Fruit fly (Drosophila melanogaster) whole organism, prepupa: Measurements from ENCODE around the gene yrt.
A peak's percentile ranks its signal among the peaks of the same experiment; 100 is the strongest.

Source experiments
- CG10631 ChIP-seq: fragments of 200-800 bp; sonication (Bioruptor generic); optimal IDR thresholded peaks from 2 replicates; lab custom pipeline; 2016; ENCODE audit warnings: missing biosample characterization, missing genetic modification characterization
- CG32006 ChIP-seq: fragments of 200-800 bp; sonication (Bioruptor generic); optimal IDR thresholded peaks from 3 replicates; lab custom pipeline; 2017; ENCODE audit warnings: missing biosample characterization, mild to moderate bottlenecking, missing genetic modification characterization
- CG34406 ChIP-seq: fragments of 200-800 bp; sonication (Bioruptor generic); optimal IDR thresholded peaks from 3 replicates; lab custom pipeline; 2016; ENCODE audit warnings: missing biosample characterization, missing genetic modification characterization
- CG4318 ChIP-seq: fragments of 200-800 bp; sonication (Bioruptor generic); optimal IDR thresholded peaks from 3 replicates; lab custom pipeline; 2017; ENCODE audit warnings: missing biosample characterization, mild to moderate bottlenecking, missing genetic modification characterization
- CG6276 ChIP-seq: fragments of 200-800 bp; sonication (Bioruptor generic); optimal IDR thresholded peaks from 2 replicates; lab custom pipeline; 2017; ENCODE audit warnings: missing biosample characterization, mild to moderate bottlenecking, missing genetic modification characterization
- CG6854 ChIP-seq: fragments of 200-800 bp; sonication (Bioruptor generic); optimal IDR thresholded peaks from 2 replicates; lab custom pipeline; 2017; ENCODE audit warnings: missing biosample characterization, mild to moderate bottlenecking, missing genetic modification characterization
- CG8319 ChIP-seq: fragments of 200-800 bp; sonication (Bioruptor generic); optimal IDR thresholded peaks from 3 replicates; lab custom pipeline; 2016; ENCODE audit warnings: missing biosample characterization, missing genetic modification characterization
- Gug ChIP-seq: fragments of 200-800 bp; sonication (Bioruptor generic); IDR thresholded peaks from 2 replicates; pipeline ENCODE4 v1.3.6; 2022; ENCODE audit warnings: missing biosample characterization, missing genetic modification characterization
- Hr4 ChIP-seq: fragments of 200-800 bp; sonication (Bioruptor generic); optimal IDR thresholded peaks from 3 replicates; lab custom pipeline; 2016; ENCODE audit warnings: missing biosample characterization, missing genetic modification characterization
- Smox ChIP-seq: fragments of 200-800 bp; sonication (Bioruptor generic); optimal IDR thresholded peaks from 3 replicates; lab custom pipeline; 2016; ENCODE audit warnings: missing biosample characterization, missing genetic modification characterization
- Sox14 ChIP-seq: fragments of 200-800 bp; sonication (Bioruptor generic); optimal IDR thresholded peaks from 3 replicates; lab custom pipeline; 2016; ENCODE audit warnings: missing biosample characterization, missing genetic modification characterization
- fd59A ChIP-seq: fragments of 200-800 bp; sonication (Bioruptor generic); optimal IDR thresholded peaks from 2 replicates; lab custom pipeline; 2017; ENCODE audit warnings: missing biosample characterization, mild to moderate bottlenecking, missing genetic modification characterization, missing genetic modification reagents
- svp ChIP-seq: fragments of 200-800 bp; sonication (Bioruptor generic); peaks from one replicate; lab custom pipeline; 2016; ENCODE audit warnings: missing biosample characterization, missing genetic modification characterization

yrt gene

dm6 chr3R:13381744-13382435 is 52.9 kb downstream of the yrt start, which contains the start of the genes mRpS21 and Droj2 (continued):
- no peak for TF ChIP-seq CG32006 (GFP tag; lab: Kevin White, UChicago)
- TF ChIP-seq CG10631 (GFP tag; lab: Kevin White, UChicago), result no peak
- no peak for TF ChIP-seq CG34406 (GFP tag; lab: Kevin White, UChicago)
- no peak for TF ChIP-seq CG6276
- no peak for TF ChIP-seq CG4318 (GFP tag; lab: Kevin White, UChicago)
- TF ChIP-seq Sox14 (GFP tag; lab: Kevin White, UChicago), result peak; percentile 17
- peak; percentile 57 for TF ChIP-seq Smox
- TF ChIP-seq CG6854, result peak; percentile 19
- TF ChIP-seq Gug (GFP tag; lab: Robert Waterston, UW), result no peak

dm6 chr3R:13379675-13380074 is 55.1 kb downstream of the yrt start, which contains the start of the genes CG9813 and CG8870:
Gene CG9813, minus strand, starts transcription at chr3R:13379775.
Gene CG8870, plus strand, starts transcription at chr3R:13379842.
- no peak for TF ChIP-seq CG6854
- TF ChIP-seq svp (GFP tag; lab: Kevin White, UChicago), result no peak
- TF ChIP-seq fd59A (GFP tag; lab: Kevin White, UChicago), result no peak
- no peak for TF ChIP-seq Hr4
- no peak for TF ChIP-seq CG8319 (GFP tag; lab: Kevin White, UChicago)
